Worm (Caenorhabditis elegans) whole organism, mixed stage, embryonic: ENCODE data around the gene sri-77.

ENCODE experiments used
- M03D4.4 ChIP-seq: sonication (generic microtip); optimal IDR thresholded peaks from 2 replicates; lab custom pipeline; 2017; ENCODE audit warnings: mild to moderate bottlenecking, missing genetic modification characterization, missing compliant biosample characterization
- ceh-43 ChIP-seq: fragments of 200-800 bp; sonication (Bioruptor generic); optimal IDR thresholded peaks from 2 replicates; lab custom pipeline; 2018; ENCODE audit warnings: mild to moderate bottlenecking, missing genetic modification characterization, moderate library complexity, missing compliant biosample characterization
- ceh-83 ChIP-seq: fragments of 200-800 bp; sonication (Bioruptor generic); optimal IDR thresholded peaks from 2 replicates; lab custom pipeline; 2018; ENCODE audit warnings: mild to moderate bottlenecking, missing genetic modification characterization, missing compliant biosample characterization
- ces-1 ChIP-seq: fragments of 150-350 bp; optimal IDR thresholded peaks from 2 replicates; lab custom pipeline; 2014; ENCODE audit warnings: missing biosample characterization, missing genetic modification reagents, missing genetic modification characterization
- cnd-1 ChIP-seq: fragments of 200-800 bp; sonication (Bioruptor generic); optimal IDR thresholded peaks from 2 replicates; lab custom pipeline; 2018; ENCODE audit warnings: mild to moderate bottlenecking, missing genetic modification characterization, missing compliant biosample characterization
- drap-1 ChIP-seq: fragments of 200-800 bp; sonication (Bioruptor generic); optimal IDR thresholded peaks from 3 replicates; lab custom pipeline; 2018; ENCODE audit warnings: mild to moderate bottlenecking, missing genetic modification characterization, missing compliant biosample characterization
- elt-1 ChIP-seq: sonication (generic microtip); optimal IDR thresholded peaks from 2 replicates; lab custom pipeline; 2017; ENCODE audit warnings: missing genetic modification characterization, mild to moderate bottlenecking, missing compliant biosample characterization, antibody characterized with exemption, moderate library complexity, borderline replicate concordance; ENCODE audit not compliant: insufficient read depth
- elt-3 ChIP-seq: fragments of 150-350 bp; optimal IDR thresholded peaks from 2 replicates; lab custom pipeline; 2014; ENCODE audit warnings: missing biosample characterization, missing genetic modification characterization
- flh-1 ChIP-seq: fragments of 200-800 bp; sonication (Bioruptor generic); optimal IDR thresholded peaks from 2 replicates; lab custom pipeline; 2018; ENCODE audit warnings: mild to moderate bottlenecking, missing genetic modification characterization, moderate library complexity, missing compliant biosample characterization
- ham-2 ChIP-seq: fragments of 200-800 bp; sonication (Bioruptor generic); optimal IDR thresholded peaks from 2 replicates; lab custom pipeline; 2018; ENCODE audit warnings: mild to moderate bottlenecking, missing genetic modification characterization, missing compliant biosample characterization
- hlh-1 ChIP-seq: fragments of 150-350 bp; optimal IDR thresholded peaks from 2 replicates; lab custom pipeline; 2014; ENCODE audit warnings: missing biosample characterization, missing genetic modification reagents, missing genetic modification characterization
- lin-13 ChIP-seq: fragments of 150-350 bp; optimal IDR thresholded peaks from 2 replicates; lab custom pipeline; 2014; ENCODE audit warnings: missing biosample characterization, missing genetic modification characterization
- lin-32 ChIP-seq: fragments of 200-800 bp; sonication (Bioruptor generic); optimal IDR thresholded peaks from 2 replicates; lab custom pipeline; 2018; ENCODE audit warnings: mild to moderate bottlenecking, missing genetic modification characterization, missing compliant biosample characterization
- lsy-2 ChIP-seq: fragments of 150-350 bp; optimal IDR thresholded peaks from 2 replicates; lab custom pipeline; 2014; ENCODE audit warnings: missing biosample characterization, missing genetic modification characterization
- mab-5 ChIP-seq: fragments of 150-350 bp; optimal IDR thresholded peaks from 2 replicates; lab custom pipeline; 2014; ENCODE audit warnings: missing biosample characterization, missing genetic modification characterization
- nhr-12 ChIP-seq: fragments of 150-350 bp; optimal IDR thresholded peaks from 2 replicates; lab custom pipeline; 2014; ENCODE audit warnings: missing biosample characterization, missing genetic modification characterization
- nhr-2 ChIP-seq: fragments of 150-350 bp; optimal IDR thresholded peaks from 2 replicates; lab custom pipeline; 2014; ENCODE audit warnings: missing biosample characterization, missing genetic modification characterization
- nhr-237 ChIP-seq: fragments of 150-350 bp; optimal IDR thresholded peaks from 2 replicates; lab custom pipeline; 2014; ENCODE audit warnings: missing biosample characterization, missing genetic modification characterization
- nhr-28 ChIP-seq: fragments of 150-350 bp; optimal IDR thresholded peaks from 2 replicates; lab custom pipeline; 2014; ENCODE audit warnings: missing biosample characterization, missing genetic modification characterization
- pha-4 ChIP-seq: fragments of 150-350 bp; optimal IDR thresholded peaks from 2 replicates; lab custom pipeline; 2018; ENCODE audit warnings: missing biosample characterization, missing genetic modification reagents, missing genetic modification characterization
- sem-2 ChIP-seq: fragments of 200-800 bp; sonication (Bioruptor generic); optimal IDR thresholded peaks from 2 replicates; lab custom pipeline; 2018; ENCODE audit warnings: mild to moderate bottlenecking, missing genetic modification characterization, missing compliant biosample characterization
- snpc-4 ChIP-seq: fragments of 150-350 bp; optimal IDR thresholded peaks from 2 replicates; lab custom pipeline; 2014; ENCODE audit warnings: missing biosample characterization, missing genetic modification characterization
- sptf-1 ChIP-seq: sonication (generic microtip); optimal IDR thresholded peaks from 2 replicates; lab custom pipeline; 2017; ENCODE audit warnings: mild to moderate bottlenecking, missing genetic modification characterization, moderate library complexity, missing compliant biosample characterization
- tbx-8 ChIP-seq: fragments of 200-800 bp; sonication (Bioruptor generic); optimal IDR thresholded peaks from 2 replicates; lab custom pipeline; 2018; ENCODE audit warnings: mild to moderate bottlenecking, missing genetic modification characterization, moderate library complexity, missing compliant biosample characterization
- unc-120 ChIP-seq: sonication (generic microtip); optimal IDR thresholded peaks from 2 replicates; lab custom pipeline; 2017; ENCODE audit warnings: missing genetic modification characterization, missing compliant biosample characterization; ENCODE audit not compliant: poor library complexity, severe bottlenecking
- unc-39 ChIP-seq: fragments of 150-350 bp; optimal IDR thresholded peaks from 2 replicates; lab custom pipeline; 2014; ENCODE audit warnings: missing biosample characterization, missing genetic modification characterization
- unc-62 ChIP-seq: fragments of 150-350 bp; optimal IDR thresholded peaks from 2 replicates; lab custom pipeline; 2014; ENCODE audit warnings: missing biosample characterization, missing genetic modification reagents, missing genetic modification characterization
- zip-8 ChIP-seq: fragments of 150-350 bp; optimal IDR thresholded peaks from 2 replicates; lab custom pipeline; 2014; ENCODE audit warnings: missing biosample characterization, missing genetic modification characterization
- ztf-11 ChIP-seq: fragments of 150-350 bp; optimal IDR thresholded peaks from 2 replicates; lab custom pipeline; 2014; ENCODE audit warnings: missing biosample characterization, missing genetic modification characterization

sri-77 gene

DNA sequence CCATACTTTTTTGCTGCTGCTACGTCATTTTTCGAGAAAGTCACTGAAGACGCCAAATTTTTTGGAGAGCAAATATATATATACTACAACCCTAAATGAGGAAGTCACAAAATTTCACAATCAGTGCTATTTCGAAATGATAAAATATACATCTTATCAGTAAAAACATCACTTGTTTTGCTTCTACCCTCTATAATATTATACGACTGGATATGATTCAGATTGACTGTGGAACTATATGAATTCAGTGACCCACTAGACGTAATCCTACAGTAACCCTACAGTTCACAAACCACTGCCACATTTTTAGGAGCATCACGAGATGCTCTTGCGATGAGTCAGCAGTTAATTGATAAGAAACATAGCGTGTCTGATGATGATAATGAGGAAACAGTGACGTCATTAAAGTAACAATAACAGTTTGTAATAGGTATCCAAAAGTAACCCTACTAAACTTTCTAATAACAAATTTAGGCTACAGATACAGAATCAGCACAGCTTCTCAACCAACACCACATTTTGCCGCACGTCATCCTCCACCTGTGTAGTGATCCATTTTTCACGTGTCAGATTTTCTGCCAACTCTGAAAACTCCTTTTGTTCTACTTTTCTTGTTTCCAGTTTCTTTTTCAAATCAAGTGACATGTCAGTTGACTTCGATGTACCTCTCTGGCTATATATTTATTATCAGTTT lies 18.2 kb downstream of the sri-77 start, which contains the start of the genes F33H12.7 and sri-39:
Gene F33H12.7 (minus strand): TSS at position 51 of the 694 bp plus-strand sequence.
Gene sri-39 (plus strand): TSS at position 644 of the 694 bp plus-strand sequence.
- TF ChIP-seq ztf-11 (no peak), unc-120 (tag; lab: Kevin White, UChicago) (no peak), M03D4.4 (no peak), tbx-8 (GFP tag; lab: Kevin White, UChicago) (no peak), ceh-83 (GFP tag; lab: Kevin White, UChicago) (no peak), unc-39 (tag; lab: Kevin White, UChicago) (no peak), drap-1 (GFP tag; lab: Kevin White, UChicago) (no peak), lin-32 (GFP tag; lab: Kevin White, UChicago) (no peak), ces-1 (no peak), mab-5 (no peak), ceh-43 (GFP tag; lab: Kevin White, UChicago) (no peak), ham-2 (GFP tag; lab: Kevin White, UChicago) (no peak), cnd-1 (tag; lab: Kevin White, UChicago) (no peak)

DNA sequence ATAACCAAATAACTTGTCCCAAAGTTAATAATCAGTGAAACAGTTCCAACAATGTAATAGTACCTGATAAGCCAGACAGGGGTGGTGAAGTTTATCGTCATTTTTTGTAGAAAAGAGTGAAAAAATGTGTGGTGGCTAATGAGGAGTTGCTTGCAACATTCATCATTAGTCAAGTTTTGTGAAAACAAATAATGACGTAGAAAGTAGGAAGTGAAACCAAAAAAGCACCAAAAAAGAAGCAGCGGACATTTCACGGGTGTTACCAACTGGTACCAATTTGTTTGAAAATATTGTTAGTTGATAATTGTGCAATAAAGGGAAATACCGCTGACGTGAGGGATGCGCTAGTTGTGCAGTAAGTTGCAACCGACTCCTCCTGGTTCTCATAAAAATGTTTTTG lies 19.7 kb downstream of the sri-77 start, which contains the start of gene sri-36:
Gene sri-36 (minus strand): TSS at position 101 of the 400 bp plus-strand sequence.
- TF ChIP-seq lin-13 (no peak), flh-1 (GFP tag; lab: Kevin White, UChicago) (no peak), pha-4 (no peak), nhr-237 (tag; lab: Kevin White, UChicago) (no peak), unc-62 (no peak), nhr-28 (no peak), sptf-1 (tag; lab: Kevin White, UChicago) (no peak), nhr-2 (tag; lab: Kevin White, UChicago) (no peak), ceh-83 (GFP tag; lab: Kevin White, UChicago) (no peak), hlh-1 (tag; lab: Kevin White, UChicago) (no peak), lin-32 (GFP tag; lab: Kevin White, UChicago) (no peak)

DNA sequence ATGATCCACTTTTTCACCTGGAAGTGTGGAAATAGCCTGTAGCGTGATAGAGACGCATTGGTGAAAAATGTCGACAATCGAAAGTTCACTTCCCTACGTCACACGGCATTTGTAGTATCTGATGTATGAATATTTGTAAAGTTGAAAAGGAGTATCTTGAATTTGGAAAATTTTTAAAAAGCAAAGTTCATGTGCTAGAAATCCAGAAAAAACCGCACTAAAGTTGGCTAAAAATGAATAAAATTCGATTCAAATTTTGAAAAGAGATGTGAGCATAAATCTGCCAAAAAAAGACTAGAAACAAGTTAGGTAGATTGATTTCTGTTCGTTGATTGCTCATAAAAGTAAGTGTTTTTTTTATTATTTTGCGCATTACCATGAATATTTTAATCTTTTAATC lies 22.2 kb downstream of the sri-77 start, which contains the start of gene sri-74:
Gene sri-74 (minus strand): TSS at position 101 of the 400 bp plus-strand sequence.
- TF ChIP-seq ceh-43 (GFP tag; lab: Kevin White, UChicago) (no peak), nhr-12 (tag; lab: Kevin White, UChicago) (no peak), flh-1 (GFP tag; lab: Kevin White, UChicago) (no peak), ces-1 (no peak), lsy-2 (tag; lab: Kevin White, UChicago) (no peak), nhr-237 (tag; lab: Kevin White, UChicago) (no peak), lin-13 (no peak), tbx-8 (GFP tag; lab: Kevin White, UChicago) (no peak), ham-2 (GFP tag; lab: Kevin White, UChicago) (no peak), sptf-1 (tag; lab: Kevin White, UChicago) (no peak)
- TF ChIP-seq, all 35 proteins: peak for 0

DNA sequence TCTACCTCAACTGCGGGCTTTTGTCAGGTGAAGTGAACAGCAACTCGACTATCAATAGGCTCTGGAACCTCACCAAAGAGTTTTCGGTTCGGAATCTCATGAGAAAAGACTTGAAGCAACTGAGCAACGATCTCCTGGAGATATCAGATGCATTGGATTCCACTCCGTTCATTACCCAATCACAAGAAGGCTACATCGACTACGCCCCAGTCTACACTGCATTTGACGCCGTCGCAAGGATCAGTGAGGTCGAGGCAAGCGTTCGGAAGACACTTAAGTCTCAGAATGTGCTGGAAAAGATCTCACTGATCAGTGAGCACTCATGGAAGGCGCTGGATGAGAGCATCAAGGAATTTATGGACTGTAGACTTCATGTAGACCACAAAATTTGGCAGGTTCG lies 27.0 kb downstream of the sri-77 start:
- TF ChIP-seq lin-32 (GFP tag; lab: Kevin White, UChicago) = no peak
- TF ChIP-seq elt-1 (tag; lab: Kevin White, UChicago) = no peak
- no peak for TF ChIP-seq ceh-83 (GFP tag; lab: Kevin White, UChicago)
- TF ChIP-seq sem-2 (GFP tag; lab: Kevin White, UChicago) = no peak
- no peak for TF ChIP-seq M03D4.4
- no peak for TF ChIP-seq nhr-237 (tag; lab: Kevin White, UChicago)
- no peak for TF ChIP-seq cnd-1 (tag; lab: Kevin White, UChicago)
- TF ChIP-seq snpc-4 = no peak
- no peak for TF ChIP-seq mab-5
- no peak for TF ChIP-seq elt-3 (tag; lab: Kevin White, UChicago)
- no peak for TF ChIP-seq hlh-1 (tag; lab: Kevin White, UChicago)
- TF ChIP-seq nhr-2 (tag; lab: Kevin White, UChicago) = no peak
- TF ChIP-seq nhr-12 (tag; lab: Kevin White, UChicago) = no peak
- no peak for TF ChIP-seq ztf-11
- no peak for TF ChIP-seq drap-1 (GFP tag; lab: Kevin White, UChicago)
- TF ChIP-seq tbx-8 (GFP tag; lab: Kevin White, UChicago) = no peak
- TF ChIP-seq lsy-2 (tag; lab: Kevin White, UChicago) = no peak
- TF ChIP-seq zip-8 (tag; lab: Kevin White, UChicago) = no peak
- TF ChIP-seq pha-4 = no peak
